Fruit fly (Drosophila melanogaster): Measurements from ENCODE around the gene CHES-1-like.

CHES-1-like gene

DNA sequence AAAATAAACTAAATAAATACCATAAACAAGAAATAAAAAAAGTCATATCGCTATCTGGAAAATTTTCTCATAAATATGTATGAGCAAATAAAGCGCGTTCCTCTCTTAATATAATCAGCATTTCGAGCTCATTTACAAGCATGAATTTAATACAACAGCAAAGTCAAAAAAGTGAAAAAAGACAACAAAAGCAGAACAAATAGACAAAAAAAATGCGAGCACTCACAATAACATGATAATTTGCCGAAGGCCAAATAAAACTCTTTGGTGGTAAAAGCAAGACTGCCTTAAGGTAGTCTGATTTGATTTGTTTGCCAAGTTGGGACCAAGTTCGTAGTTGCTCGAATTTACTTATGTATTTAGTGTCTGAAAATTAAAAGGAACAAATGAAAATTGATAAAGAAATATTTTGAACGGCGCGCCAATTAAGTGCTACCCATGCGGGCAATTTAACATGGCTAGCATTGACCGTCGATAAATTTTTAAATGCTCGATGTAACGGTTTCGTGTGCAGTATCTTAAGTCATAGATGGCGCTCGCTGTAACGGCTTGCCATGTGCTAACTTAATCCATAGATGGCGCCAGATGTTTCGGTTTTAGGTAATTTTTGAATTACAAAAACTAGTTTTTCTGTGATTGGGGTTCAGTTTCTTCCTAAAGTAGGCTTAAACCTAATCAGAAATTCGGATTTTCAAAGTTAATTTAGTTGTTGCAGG lies 1.4 kb upstream of the CHES-1-like start:
- TF ChIP-seq CG7101 (tag; optimal IDR thresholded peaks at IDR 0.05) (peak; percentile 38), Mnt (GFP tag; optimal IDR thresholded peaks at IDR 0.05) (peak; percentile 81), Crg-1 (GFP tag; optimal IDR thresholded peaks at IDR 0.05) (peak; percentile 20), cic (GFP tag; optimal IDR thresholded peaks at IDR 0.05) (no peak), bab1 (GFP tag; optimal IDR thresholded peaks at IDR 0.05) (no peak), pad (GFP tag; optimal IDR thresholded peaks at IDR 0.05) (peak; percentile 34), Hr96 (GFP tag; optimal IDR thresholded peaks at IDR 0.05) (peak; percentile 26), CG7045 (GFP tag; optimal IDR thresholded peaks at IDR 0.05) (no peak), ovo (GFP tag; optimal IDR thresholded peaks at IDR 0.05) (peak; percentile 81), CG1620 (GFP tag; optimal IDR thresholded peaks at IDR 0.05) (peak; percentile 67), kay (GFP tag; ENCODE audit: borderline replicate concordance) (peak; percentile 85), tj (GFP tag; optimal IDR thresholded peaks at IDR 0.05) (peak; percentile 18)

DNA sequence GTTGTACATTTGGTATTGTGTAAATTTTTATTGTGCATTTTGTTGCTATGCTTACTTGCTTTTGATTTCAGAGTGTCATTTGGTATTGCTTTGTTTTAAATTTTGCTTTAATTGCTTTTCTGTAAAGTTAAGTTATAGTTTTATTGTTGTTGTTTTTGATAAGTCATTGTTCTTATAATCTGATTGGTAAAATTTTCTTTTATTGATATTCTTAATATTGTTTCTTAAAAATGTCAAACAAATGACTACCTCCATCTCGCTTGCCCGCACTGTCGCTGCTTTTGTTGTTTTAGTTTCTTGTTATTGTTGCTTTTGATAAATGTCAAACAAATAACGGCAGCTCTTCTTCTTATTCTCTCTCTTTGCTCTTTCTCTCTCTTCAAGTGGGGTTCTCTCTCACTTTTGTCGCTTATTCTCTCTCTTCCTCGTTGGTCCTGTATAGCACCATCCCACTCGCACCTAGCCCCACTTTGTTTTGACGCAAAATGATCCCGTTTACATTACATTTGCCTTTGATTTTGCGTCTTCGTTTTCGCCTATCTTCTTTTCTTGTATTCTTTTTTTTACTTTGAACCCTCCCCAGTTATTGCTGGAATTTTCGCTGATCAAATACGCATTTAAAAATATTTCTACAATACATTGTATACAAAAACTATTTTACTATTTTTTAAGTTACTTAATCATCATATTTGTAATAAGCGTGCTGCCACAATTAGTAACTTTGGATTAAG lies 688 bp upstream of the CHES-1-like start:
- TF ChIP-seq CG5204 (GFP tag; optimal IDR thresholded peaks at IDR 0.05) (no peak), Hr96 (GFP tag; optimal IDR thresholded peaks at IDR 0.05) (no peak), CG7045 (GFP tag; optimal IDR thresholded peaks at IDR 0.05) (no peak), pad (GFP tag; optimal IDR thresholded peaks at IDR 0.05) (peak; percentile 87), cnc (optimal IDR thresholded peaks at IDR 0.05) (no peak), Crg-1 (GFP tag; optimal IDR thresholded peaks at IDR 0.05) (no peak), CG11617 (GFP tag; optimal IDR thresholded peaks at IDR 0.05) (no peak), CG7101 (tag; optimal IDR thresholded peaks at IDR 0.05) (no peak), tj (GFP tag; optimal IDR thresholded peaks at IDR 0.05) (no peak), CG12768 (GFP tag; optimal IDR thresholded peaks at IDR 0.05) (no peak), CG33017 (tag; optimal IDR thresholded peaks at IDR 0.05) (no peak), CG1620 (GFP tag; optimal IDR thresholded peaks at IDR 0.05) (no peak), Clk (GFP tag; optimal IDR thresholded peaks at IDR 0.05) (no peak), bab1 (GFP tag; optimal IDR thresholded peaks at IDR 0.05) (no peak), Mnt (GFP tag; optimal IDR thresholded peaks at IDR 0.05) (peak; percentile 14), cic (GFP tag; optimal IDR thresholded peaks at IDR 0.05) (no peak), CG14711 (tag; optimal IDR thresholded peaks at IDR 0.05) (no peak), toe (GFP tag; optimal IDR thresholded peaks at IDR 0.05) (no peak), kay (GFP tag; ENCODE audit: borderline replicate concordance) (peak; percentile 66), ovo (GFP tag; optimal IDR thresholded peaks at IDR 0.05) (peak; percentile 84)

DNA sequence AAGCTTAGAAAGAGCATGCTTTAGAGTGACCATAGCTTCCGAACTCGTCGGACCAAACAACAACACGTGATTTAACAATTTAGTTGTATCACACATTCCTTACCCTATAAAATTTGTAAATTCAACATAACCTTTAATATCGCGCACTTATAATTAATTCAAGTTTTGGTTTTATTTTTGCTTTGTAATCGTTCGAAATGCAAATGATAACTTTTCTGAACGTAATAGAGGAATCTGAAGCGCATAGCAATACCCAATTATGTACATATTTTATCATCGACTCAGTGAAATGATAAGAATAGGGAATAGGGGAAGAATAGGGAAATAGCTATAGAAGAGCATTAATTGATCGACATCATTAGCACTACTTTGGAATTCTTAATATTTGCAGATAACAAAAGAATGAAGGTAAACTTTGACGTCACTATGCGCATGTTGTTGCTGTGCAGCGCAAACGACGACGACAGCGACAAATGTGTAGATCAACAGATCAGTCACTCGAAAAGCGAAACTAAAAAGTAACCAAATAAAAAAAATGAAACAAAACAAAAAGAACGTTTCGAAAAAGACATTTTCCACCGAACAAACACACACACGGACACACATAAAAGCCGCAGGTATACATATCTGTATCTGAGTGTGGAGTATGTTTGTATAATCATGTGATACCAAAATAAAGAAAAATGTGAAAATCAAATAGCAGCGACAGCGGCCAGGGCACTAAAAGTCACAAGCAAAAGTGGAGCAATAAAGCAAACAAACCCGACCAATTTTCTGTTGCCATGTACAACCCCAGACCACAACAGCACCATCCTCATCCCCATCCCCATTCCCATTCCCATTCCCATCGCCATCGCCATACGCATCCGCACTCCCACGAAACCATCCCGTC lies 1.6 kb downstream of the CHES-1-like start:
- TF ChIP-seq CG12768 (GFP tag; optimal IDR thresholded peaks at IDR 0.05) = no peak

DNA sequence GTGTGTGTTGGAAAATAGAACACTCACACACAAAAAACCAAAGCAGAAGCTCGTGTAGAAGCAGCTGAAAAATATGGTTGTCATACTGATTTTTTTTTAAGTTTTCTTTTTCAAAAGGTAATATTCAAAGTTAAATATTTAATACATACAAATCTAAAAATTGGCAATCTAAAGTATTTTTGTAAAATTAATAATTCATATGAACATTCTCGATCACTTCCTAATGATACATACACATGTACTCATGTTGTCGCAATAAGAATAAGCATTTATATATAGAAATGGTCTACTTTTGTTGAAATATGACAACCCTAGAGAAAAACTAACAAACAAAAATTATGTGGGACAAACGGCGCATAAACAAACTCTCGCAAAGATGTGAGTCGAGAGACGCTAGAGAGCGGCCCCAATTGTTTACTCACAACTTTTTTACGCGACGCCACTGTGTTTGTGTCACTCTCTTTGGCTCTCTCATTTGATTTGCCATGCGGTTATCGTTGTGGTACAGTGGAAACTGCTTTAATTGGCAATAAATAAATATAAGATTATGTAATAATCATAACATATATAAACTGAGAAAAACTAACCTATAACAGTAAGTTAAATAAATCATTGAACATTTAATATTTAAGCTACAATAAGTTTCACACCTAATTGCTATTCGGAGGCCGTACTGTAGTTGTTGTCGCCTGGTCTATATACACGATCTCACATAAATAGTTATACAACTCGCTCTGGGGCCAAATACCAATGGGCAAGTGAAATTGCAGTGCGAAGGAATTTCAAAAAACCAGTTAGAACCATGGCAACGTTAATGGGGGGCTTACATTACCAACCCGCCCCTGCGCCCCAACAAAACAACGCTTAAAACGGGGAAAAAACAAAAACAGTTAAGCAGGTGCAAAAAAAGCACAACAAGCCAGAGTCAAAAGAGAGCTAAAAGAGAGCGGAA lies 2.5 kb downstream of the CHES-1-like start:
- TF ChIP-seq Clk (GFP tag; optimal IDR thresholded peaks at IDR 0.05) (peak; percentile 94), CG11617 (GFP tag; optimal IDR thresholded peaks at IDR 0.05) (peak; percentile 99), cnc (optimal IDR thresholded peaks at IDR 0.05) (no peak), CG1620 (GFP tag; optimal IDR thresholded peaks at IDR 0.05) (peak; percentile 96), CG7045 (GFP tag; optimal IDR thresholded peaks at IDR 0.05) (peak; percentile 97), Mnt (GFP tag; optimal IDR thresholded peaks at IDR 0.05) (peak; percentile 98), pad (GFP tag; optimal IDR thresholded peaks at IDR 0.05) (peak; percentile 97), kay (GFP tag; ENCODE audit: borderline replicate concordance) (peak; percentile 88), Crg-1 (GFP tag; optimal IDR thresholded peaks at IDR 0.05) (peak; percentile 97), tj (GFP tag; optimal IDR thresholded peaks at IDR 0.05) (peak; percentile 94), CG5204 (GFP tag; optimal IDR thresholded peaks at IDR 0.05) (peak; percentile 87), CG7101 (tag; optimal IDR thresholded peaks at IDR 0.05) (peak; percentile 100), ovo (GFP tag; optimal IDR thresholded peaks at IDR 0.05) (peak; percentile 98), bab1 (GFP tag; optimal IDR thresholded peaks at IDR 0.05) (peak; percentile 100), Hr96 (GFP tag; optimal IDR thresholded peaks at IDR 0.05) (peak; percentile 94), CG14711 (tag; optimal IDR thresholded peaks at IDR 0.05) (peak; percentile 97), cic (GFP tag; optimal IDR thresholded peaks at IDR 0.05) (peak; percentile 94), CG33017 (tag; optimal IDR thresholded peaks at IDR 0.05) (peak; percentile 99), CG12768 (GFP tag; optimal IDR thresholded peaks at IDR 0.05) (peak; percentile 98), toe (GFP tag; optimal IDR thresholded peaks at IDR 0.05) (peak; percentile 71)

Measured in whole organism, adult.